Fruit fly (Drosophila melanogaster) whole organism: ENCODE data around the gene CG14054.

Experiments used
- CG8478 ChIP-seq: fragments of >200 bp; optimal IDR thresholded peaks from 2 replicates; lab custom pipeline; 2018; ENCODE audit warnings: inconsistent platforms
- pan ChIP-seq: fragments of >200 bp; optimal IDR thresholded peaks from 2 replicates; lab custom pipeline; 2017
- psq ChIP-seq: fragments of >200 bp; optimal IDR thresholded peaks from 2 replicates; lab custom pipeline; 2017

DNA sequence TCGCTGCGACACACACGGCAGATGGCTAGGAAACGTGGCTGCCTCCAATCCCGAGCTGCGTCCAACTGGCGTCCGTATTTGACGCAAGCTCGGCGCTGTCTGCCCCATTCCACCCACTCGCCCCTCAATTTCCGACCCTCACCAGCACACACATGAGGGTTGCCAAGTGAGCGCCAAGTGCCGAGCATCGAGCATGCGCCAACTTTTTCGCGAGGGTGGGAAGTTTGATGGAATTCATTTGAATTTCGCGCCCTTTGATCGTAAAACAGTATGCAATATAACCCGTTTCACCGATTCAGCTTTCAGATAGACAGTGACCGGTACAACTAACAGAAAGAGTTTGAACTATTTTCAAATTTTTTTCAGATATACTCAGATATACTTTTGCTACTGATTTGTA, 4.3 kb downstream of the CG14054 start, which contains the start of gene Sik2:
- TF ChIP-seq psq: no peak
- no peak for TF ChIP-seq CG8478
- TF ChIP-seq pan (lab: Kevin White, UChicago): no peak
